Fruit fly (Drosophila melanogaster) whole organism, embryonic: Measurements from ENCODE around the gene CG11596.

Source experiments
- Blimp-1 ChIP-seq: fragments of 200-800 bp; sonication (Bioruptor generic); optimal IDR thresholded peaks from 3 replicates; lab custom pipeline; 2018; ENCODE audit warnings: missing biosample characterization, missing genetic modification characterization, mild to moderate bottlenecking, moderate library complexity, missing genetic modification reagents
- CG10267 ChIP-seq: fragments of 200-800 bp; sonication (Bioruptor generic); optimal IDR thresholded peaks from 2 replicates; lab custom pipeline; 2018; ENCODE audit warnings: missing biosample characterization, mild to moderate bottlenecking, missing genetic modification characterization, moderate library complexity
- CG10431 ChIP-seq: fragments of 200-800 bp; sonication (Bioruptor generic); optimal IDR thresholded peaks from 3 replicates; lab custom pipeline; 2018; ENCODE audit warnings: missing biosample characterization, mild to moderate bottlenecking, missing genetic modification characterization
- CG1233 ChIP-seq: fragments of 200-800 bp; sonication (Bioruptor generic); optimal IDR thresholded peaks from 4 replicates; lab custom pipeline; 2018; ENCODE audit warnings: missing biosample characterization, mild to moderate bottlenecking, missing genetic modification characterization
- CG12391 ChIP-seq: fragments of 200-800 bp; sonication (Bioruptor generic); optimal IDR thresholded peaks from 3 replicates; lab custom pipeline; 2018; ENCODE audit warnings: missing biosample characterization, mild to moderate bottlenecking, missing genetic modification characterization, moderate library complexity
- CG12659 ChIP-seq: fragments of 200-800 bp; sonication (Bioruptor generic); optimal IDR thresholded peaks from 3 replicates; lab custom pipeline; 2017; ENCODE audit warnings: mild to moderate bottlenecking, missing biosample characterization, missing genetic modification reagents, missing genetic modification characterization
- CG13894 ChIP-seq: fragments of 200-800 bp; sonication (Bioruptor generic); optimal IDR thresholded peaks from 3 replicates; lab custom pipeline; 2018; ENCODE audit warnings: missing biosample characterization, mild to moderate bottlenecking, missing genetic modification characterization, moderate library complexity
- CG17568 ChIP-seq: fragments of 200-800 bp; sonication (Bioruptor generic); optimal IDR thresholded peaks from 2 replicates; lab custom pipeline; 2018; ENCODE audit warnings: missing biosample characterization, mild to moderate bottlenecking, missing genetic modification characterization, moderate library complexity
- CG17912 ChIP-seq: fragments of 200-800 bp; sonication (Bioruptor generic); optimal IDR thresholded peaks from 2 replicates; lab custom pipeline; 2018; ENCODE audit warnings: missing biosample characterization, mild to moderate bottlenecking, missing genetic modification characterization
- CG18011 ChIP-seq: fragments of 200-800 bp; sonication (Bioruptor generic); optimal IDR thresholded peaks from 2 replicates; lab custom pipeline; 2017; ENCODE audit warnings: missing biosample characterization, missing genetic modification characterization, mild to moderate bottlenecking, moderate library complexity, missing genotype
- CG18476 ChIP-seq: fragments of 200-800 bp; sonication (Bioruptor generic); optimal IDR thresholded peaks from 2 replicates; lab custom pipeline; 2016; ENCODE audit warnings: missing biosample characterization, mild to moderate bottlenecking, missing genetic modification characterization
- CG2129 ChIP-seq: fragments of 200-800 bp; sonication (Bioruptor generic); IDR thresholded peaks from 2 replicates; pipeline ENCODE4 v1.3.6; 2022; ENCODE audit warnings: missing biosample characterization, missing genetic modification characterization; ENCODE audit not compliant: partially characterized antibody
- CG2199 ChIP-seq: fragments of 200-800 bp; sonication (Bioruptor generic); IDR thresholded peaks from 3 replicates; pipeline ENCODE4 v1.3.6; 2022; ENCODE audit warnings: missing biosample characterization, missing genetic modification characterization
- CG2875 ChIP-seq: fragments of 200-800 bp; sonication (Bioruptor generic); optimal IDR thresholded peaks from 2 replicates; lab custom pipeline; 2017; ENCODE audit warnings: missing biosample characterization, mild to moderate bottlenecking, missing genetic modification characterization, missing genetic modification reagents
- CG3726 ChIP-seq: fragments of 200-800 bp; sonication (Bioruptor generic); IDR thresholded peaks from 3 replicates; pipeline ENCODE4, ENCODE4 v1.3.6; 2022; ENCODE audit warnings: missing biosample characterization, missing genetic modification characterization
- CG4854 ChIP-seq: fragments of 200-800 bp; sonication (Bioruptor generic); optimal IDR thresholded peaks from 2 replicates; lab custom pipeline; 2016; ENCODE audit warnings: missing biosample characterization, missing genetic modification characterization, inconsistent platforms
- CG6683 ChIP-seq: fragments of 200-800 bp; sonication (Bioruptor generic); optimal IDR thresholded peaks from 2 replicates; lab custom pipeline; 2017; ENCODE audit warnings: missing biosample characterization, mild to moderate bottlenecking, missing genetic modification characterization, missing genetic modification reagents
- CG8359 ChIP-seq: fragments of 200-800 bp; sonication (Bioruptor generic); optimal IDR thresholded peaks from 2 replicates; lab custom pipeline; 2017; ENCODE audit warnings: missing biosample characterization, mild to moderate bottlenecking, missing genetic modification characterization, borderline replicate concordance
- CG9876 ChIP-seq: fragments of 200-800 bp; sonication (Bioruptor generic); optimal IDR thresholded peaks from 2 replicates; lab custom pipeline; 2016; ENCODE audit warnings: missing biosample characterization, missing genetic modification characterization
- CrebB ChIP-seq: fragments of 200-800 bp; sonication (Bioruptor generic); optimal IDR thresholded peaks from 3 replicates; lab custom pipeline; 2018; ENCODE audit warnings: missing biosample characterization, mild to moderate bottlenecking, missing genetic modification characterization
- Ets97D ChIP-seq: fragments of 200-800 bp; sonication (Bioruptor generic); optimal IDR thresholded peaks from 3 replicates; lab custom pipeline; 2016; ENCODE audit warnings: missing biosample characterization, missing genetic modification characterization
- Mrtf ChIP-seq: fragments of 200-800 bp; sonication (Bioruptor generic); IDR thresholded peaks from 3 replicates; pipeline ENCODE4 v1.3.6; 2022; ENCODE audit warnings: missing biosample characterization, missing genetic modification characterization
- Myb ChIP-seq: fragments of 200-800 bp; sonication (Bioruptor generic); optimal IDR thresholded peaks from 2 replicates; lab custom pipeline; 2016; ENCODE audit warnings: missing biosample characterization, missing genetic modification characterization
- NK7.1 ChIP-seq: fragments of 200-800 bp; sonication (Bioruptor generic); optimal IDR thresholded peaks from 3 replicates; lab custom pipeline; 2016; ENCODE audit warnings: missing biosample characterization, missing genetic modification characterization
- Sox102F ChIP-seq: fragments of 200-800 bp; sonication (Bioruptor generic); optimal IDR thresholded peaks from 2 replicates; lab custom pipeline; 2018; ENCODE audit warnings: missing biosample characterization, mild to moderate bottlenecking, missing genetic modification characterization, moderate library complexity
- Sry-β ChIP-seq: fragments of 200-800 bp; sonication (Bioruptor generic); optimal IDR thresholded peaks from 2 replicates; lab custom pipeline; 2018; ENCODE audit warnings: missing biosample characterization, mild to moderate bottlenecking, missing genetic modification characterization, moderate library complexity
- Stat92E ChIP-seq, 3 experiments: fragments of >200 bp in 2 of 3; fragments of 200-800 bp in 1 of 3; sonication (Bioruptor generic) in 1 of 3; optimal IDR thresholded peaks; 2 replicates each; lab custom pipeline; 2017 to 2019; ENCODE audit warnings: missing biosample characterization in 3 of 3, missing genetic modification characterization in 3 of 3, mild to moderate bottlenecking in 1 of 3, moderate library complexity in 1 of 3
- Tbp ChIP-seq: fragments of >200 bp; optimal IDR thresholded peaks from 2 replicates; lab custom pipeline; 2018; ENCODE audit warnings: missing biosample characterization, missing genetic modification characterization
- aop ChIP-seq: fragments of 200-800 bp; sonication (Bioruptor generic); IDR thresholded peaks from 2 replicates; pipeline ENCODE4 v1.3.6; 2022; ENCODE audit warnings: missing biosample characterization, missing genetic modification characterization
- ash1 ChIP-seq: fragments of 200-800 bp; sonication (Bioruptor generic); optimal IDR thresholded peaks from 2 replicates; lab custom pipeline; 2018; ENCODE audit warnings: missing biosample characterization, mild to moderate bottlenecking, missing genetic modification characterization
- chn ChIP-seq: fragments of 200-800 bp; sonication (Bioruptor generic); optimal IDR thresholded peaks from 2 replicates; lab custom pipeline; 2016; ENCODE audit warnings: missing biosample characterization, missing genetic modification characterization
- dm ChIP-seq: fragments of 200-800 bp; sonication (Bioruptor generic); optimal IDR thresholded peaks from 3 replicates; lab custom pipeline; 2016; ENCODE audit warnings: missing biosample characterization, missing genetic modification characterization
- emc ChIP-seq: fragments of 200-800 bp; sonication (Bioruptor generic); optimal IDR thresholded peaks from 2 replicates; lab custom pipeline; 2016; ENCODE audit warnings: missing biosample characterization, missing genetic modification characterization
- esg ChIP-seq: fragments of 200-800 bp; sonication (Bioruptor generic); conservative IDR thresholded peaks from 2 replicates; pipeline ENCODE4 v1.3.6; 2022; ENCODE audit warnings: missing biosample characterization, missing genetic modification characterization
- fd102C ChIP-seq: fragments of 200-800 bp; sonication (Bioruptor generic); optimal IDR thresholded peaks from 2 replicates; lab custom pipeline; 2018; ENCODE audit warnings: missing biosample characterization, mild to moderate bottlenecking, missing genetic modification characterization, moderate library complexity
- gcm ChIP-seq: fragments of 200-800 bp; sonication (Bioruptor generic); optimal IDR thresholded peaks from 2 replicates; lab custom pipeline; 2019; ENCODE audit warnings: missing biosample characterization, mild to moderate bottlenecking, missing genetic modification characterization, moderate library complexity
- hbn ChIP-seq: fragments of 200-800 bp; sonication (Bioruptor generic); IDR thresholded peaks from 2 replicates; pipeline ENCODE4 v1.3.6; 2022; ENCODE audit warnings: missing biosample characterization, missing genetic modification characterization; ENCODE audit not compliant: partially characterized antibody
- ind ChIP-seq: fragments of 200-800 bp; sonication (Bioruptor generic); optimal IDR thresholded peaks from 3 replicates; lab custom pipeline; 2016; ENCODE audit warnings: missing biosample characterization, missing genetic modification characterization
- lola ChIP-seq, 3 experiments: fragments of >200 bp in 2 of 3; fragments of 200-800 bp in 1 of 3; sonication (Bioruptor generic) in 1 of 3; optimal IDR thresholded peaks; 2 replicates each; lab custom pipeline; 2017 to 2019; ENCODE audit warnings: missing biosample characterization in 3 of 3, missing genetic modification characterization in 3 of 3, mild to moderate bottlenecking in 1 of 3, moderate library complexity in 1 of 3
- nerfin-1 ChIP-seq: fragments of 200-800 bp; sonication (Bioruptor generic); optimal IDR thresholded peaks from 3 replicates; lab custom pipeline; 2019; ENCODE audit warnings: missing biosample characterization, mild to moderate bottlenecking, missing genetic modification characterization, moderate library complexity
- odd ChIP-seq: fragments of 200-800 bp; sonication (Bioruptor generic); optimal IDR thresholded peaks from 2 replicates; lab custom pipeline; 2017; ENCODE audit warnings: missing biosample characterization, mild to moderate bottlenecking, missing genetic modification characterization
- peb ChIP-seq: fragments of 200-800 bp; sonication (Bioruptor generic); IDR thresholded peaks from 2 replicates; pipeline ENCODE4 v1.3.6; 2022; ENCODE audit warnings: missing biosample characterization, missing genetic modification characterization
- pfk ChIP-seq: fragments of 200-800 bp; sonication (Bioruptor generic); optimal IDR thresholded peaks from 2 replicates; lab custom pipeline; 2018; ENCODE audit warnings: missing biosample characterization, mild to moderate bottlenecking, missing genetic modification characterization, moderate library complexity
- pho ChIP-seq: fragments of 200-800 bp; sonication (Bioruptor generic); optimal IDR thresholded peaks from 2 replicates; lab custom pipeline; 2016; ENCODE audit warnings: missing biosample characterization, missing genetic modification characterization
- phol ChIP-seq: fragments of 200-800 bp; sonication (Bioruptor generic); optimal IDR thresholded peaks from 3 replicates; lab custom pipeline; 2018; ENCODE audit warnings: missing biosample characterization, mild to moderate bottlenecking, missing genetic modification characterization, moderate library complexity
- pros ChIP-seq: fragments of 200-800 bp; sonication (Bioruptor generic); optimal IDR thresholded peaks from 3 replicates; lab custom pipeline; 2019; ENCODE audit warnings: missing biosample characterization, mild to moderate bottlenecking, missing genetic modification characterization, moderate library complexity
- sug ChIP-seq: fragments of 200-800 bp; optimal IDR thresholded peaks from 2 replicates; lab custom pipeline; 2019; ENCODE audit warnings: missing biosample characterization, mild to moderate bottlenecking, missing genetic modification characterization, moderate library complexity
- tgo ChIP-seq: fragments of 200-800 bp; sonication (Bioruptor generic); IDR thresholded peaks from 3 replicates; pipeline ENCODE4 v1.3.6; 2022; ENCODE audit warnings: missing biosample characterization, missing genetic modification characterization
- unc-4 ChIP-seq: fragments of 200-800 bp; sonication (Bioruptor generic); IDR thresholded peaks from 2 replicates; pipeline ENCODE4 v1.3.6; 2022; ENCODE audit warnings: missing biosample characterization, missing genetic modification characterization; ENCODE audit not compliant: partially characterized antibody

CG11596 gene

dm6 chrX:1952898-1953297, 25.4 kb downstream of the CG11596 start (continued):
- peak; percentile 63 for TF ChIP-seq sug (tag; lab: Kevin White, UChicago)
- TF ChIP-seq Sox102F (GFP tag; lab: Kevin White, UChicago), result peak; percentile 35
- peak; percentile 51 for TF ChIP-seq Blimp-1 (GFP tag; lab: Kevin White, UChicago)
- peak; percentile 22 for TF ChIP-seq CG12659 (GFP tag; lab: Kevin White, UChicago)
- TF ChIP-seq CG2199 (GFP tag; lab: Robert Waterston, UW), result peak; percentile 97
- TF ChIP-seq CG10431 (GFP tag; lab: Kevin White, UChicago), result no peak
- peak; percentile 36 for TF ChIP-seq CG12391
- TF ChIP-seq peb (GFP tag; lab: Robert Waterston, UW), result 0 out of 2 replicates have a peak, but pooled peaks have one; percentile 23
- peak; percentile 56 for TF ChIP-seq CG17912 (GFP tag; lab: Kevin White, UChicago)
- TF ChIP-seq Myb (GFP tag; lab: Kevin White, UChicago), result peak; percentile 73
- no peak for TF ChIP-seq pros (GFP tag; lab: Kevin White, UChicago)
- peak; percentile 52 for TF ChIP-seq Ets97D (GFP tag; lab: Kevin White, UChicago)
- TF ChIP-seq CrebB (tag; lab: Kevin White, UChicago), result no peak
- TF ChIP-seq pho (GFP tag; lab: Kevin White, UChicago), result peak; percentile 59
- no peak for TF ChIP-seq CG2875 (GFP tag; lab: Kevin White, UChicago)
- TF ChIP-seq CG9876 (GFP tag; lab: Kevin White, UChicago), result peak; percentile 81
- TF ChIP-seq pfk (GFP tag; lab: Kevin White, UChicago), result no peak
- peak in 1 of 3 experiments; percentile 33 for TF ChIP-seq Stat92E (GFP tag; optimal IDR thresholded peaks at IDR 0.05; lab: Kevin White, UChicago)
- peak; percentile 75 for TF ChIP-seq phol (tag; lab: Kevin White, UChicago)
- no peak for TF ChIP-seq CG18476 (GFP tag; lab: Kevin White, UChicago)
- no peak for TF ChIP-seq Tbp
- peak; percentile 87 for TF ChIP-seq Mrtf
- no peak for TF ChIP-seq NK7.1 (GFP tag; lab: Kevin White, UChicago)
- TF ChIP-seq ind (GFP tag; lab: Kevin White, UChicago), result peak; percentile 71
- peak; percentile 53 for TF ChIP-seq emc
- peak; percentile 19 for TF ChIP-seq CG6683 (GFP tag; lab: Kevin White, UChicago)
- TF ChIP-seq fd102C, result no peak
- peak; percentile 50 for TF ChIP-seq CG4854 (GFP tag; lab: Kevin White, UChicago)
- no peak for TF ChIP-seq CG17568 (GFP tag; lab: Kevin White, UChicago)
- TF ChIP-seq CG3726 (GFP tag; lab: Robert Waterston, UW), result peak; percentile 40; the same call in 1 of the 3 replicates
- peak; percentile 68 for TF ChIP-seq tgo (GFP tag; lab: Robert Waterston, UW)
- peak; percentile 28; the same call in 1 of the 2 replicates for TF ChIP-seq unc-4 (GFP tag; lab: Robert Waterston, UW)
- TF ChIP-seq aop (GFP tag; lab: Robert Waterston, UW), result no peak; the same call in 1 of the 2 replicates
- TF ChIP-seq CG8359, result no peak
- TF ChIP-seq chn (GFP tag; lab: Kevin White, UChicago), result peak; percentile 38
- TF ChIP-seq ash1 (GFP tag; lab: Kevin White, UChicago), result peak; percentile 43
- peak; percentile 6 for TF ChIP-seq CG13894 (tag; lab: Kevin White, UChicago)
- no peak for TF ChIP-seq hbn (GFP tag; lab: Robert Waterston, UW)
- peak; percentile 38 for TF ChIP-seq nerfin-1
- TF ChIP-seq esg (GFP tag; lab: Robert Waterston, UW), result peak; percentile 37; the same call in 1 of the 2 replicates
- peak; percentile 63 for TF ChIP-seq CG10267
- no peak for TF ChIP-seq CG1233
- TF ChIP-seq gcm, result no peak
- no peak for TF ChIP-seq odd (GFP tag; lab: Kevin White, UChicago)
- TF ChIP-seq dm (GFP tag; lab: Kevin White, UChicago), result peak; percentile 28
- no peak for TF ChIP-seq Sry-β (GFP tag; lab: Kevin White, UChicago)
- no peak for TF ChIP-seq CG2129 (GFP tag; lab: Robert Waterston, UW)
- no peak for TF ChIP-seq CG18011 (GFP tag; lab: Kevin White, UChicago)
- TF ChIP-seq lola (GFP tag; optimal IDR thresholded peaks at IDR 0.05; lab: Kevin White, UChicago), result no peak
